Worm (Caenorhabditis elegans) whole organism, mixed stage, embryonic: ENCODE data around the gene T28A8.4.

Source experiments
- nhr-12 ChIP-seq: fragments of 150-350 bp; optimal IDR thresholded peaks from 2 replicates; lab custom pipeline; 2014; ENCODE audit warnings: missing biosample characterization, missing genetic modification characterization
- unc-39 ChIP-seq: fragments of 150-350 bp; optimal IDR thresholded peaks from 2 replicates; lab custom pipeline; 2014; ENCODE audit warnings: missing biosample characterization, missing genetic modification characterization
- unc-62 ChIP-seq: fragments of 150-350 bp; optimal IDR thresholded peaks from 2 replicates; lab custom pipeline; 2014; ENCODE audit warnings: missing biosample characterization, missing genetic modification reagents, missing genetic modification characterization
- ztf-11 ChIP-seq: fragments of 150-350 bp; optimal IDR thresholded peaks from 2 replicates; lab custom pipeline; 2014; ENCODE audit warnings: missing biosample characterization, missing genetic modification characterization

- TF ChIP-seq ztf-11 (no peak), unc-62 (GFP tag; lab: Kevin White, UChicago) (no peak), nhr-12 (tag; lab: Kevin White, UChicago) (no peak), unc-39 (no peak)
Measured at ce11 chrIII:13458978-13459596, 44.4 kb upstream of the T28A8.4 start, which contains the start of gene tag-164.
